Worm (Caenorhabditis elegans): ENCODE data around the gene F35C11.3.

DNA sequence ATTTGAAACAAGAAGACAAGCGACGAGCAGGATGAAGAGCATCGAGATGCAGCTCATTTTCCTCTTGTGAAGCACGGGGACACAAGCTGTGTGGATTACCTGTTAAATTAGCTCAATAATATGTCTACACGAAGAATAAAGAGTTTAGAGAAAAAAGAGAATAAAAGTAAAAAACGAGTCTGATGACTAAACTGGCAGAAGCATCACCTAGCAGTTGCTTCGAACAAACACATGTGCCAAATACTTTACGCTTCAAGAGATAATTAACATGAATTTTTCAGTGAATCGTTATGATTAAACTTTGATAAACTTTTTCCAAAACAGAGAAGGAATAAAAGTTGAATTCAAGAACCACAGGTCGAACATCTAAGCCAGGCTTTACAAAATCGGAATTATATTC, 48.7 kb downstream of the F35C11.3 start, which contains the start of gene nlp-55:
- TF ChIP-seq him-1 (tag; optimal IDR thresholded peaks at IDR 0.05), result no peak
- no peak for TF ChIP-seq W03F9.2 (tag; optimal IDR thresholded peaks at IDR 0.05)
- no peak for TF ChIP-seq dao-5 (tag; optimal IDR thresholded peaks at IDR 0.05)

Measured in whole organism, L4/young adult.